Fruit fly (Drosophila melanogaster) whole organism: ENCODE data around the gene capt.

ENCODE experiments used
- CG8478 ChIP-seq: fragments of >200 bp; optimal IDR thresholded peaks from 2 replicates; lab custom pipeline; 2018; ENCODE audit warnings: inconsistent platforms
- Dll ChIP-seq: fragments of >200 bp; optimal IDR thresholded peaks from 2 replicates; lab custom pipeline; 2017
- EcR ChIP-seq, 2 experiments: fragments of >200 bp; optimal IDR thresholded peaks; 2 replicates each; lab custom pipeline; 2017; ENCODE audit warnings: missing biosample characterization in 2 of 2, missing genetic modification characterization in 2 of 2, missing genetic modification reagents in 2 of 2
- pan ChIP-seq: fragments of >200 bp; optimal IDR thresholded peaks from 2 replicates; lab custom pipeline; 2017
- psq ChIP-seq: fragments of >200 bp; optimal IDR thresholded peaks from 2 replicates; lab custom pipeline; 2017
- usp ChIP-seq: fragments of >200 bp; optimal IDR thresholded peaks from 2 replicates; lab custom pipeline; 2017; ENCODE audit warnings: missing biosample characterization, missing genetic modification characterization, mixed read lengths

DNA sequence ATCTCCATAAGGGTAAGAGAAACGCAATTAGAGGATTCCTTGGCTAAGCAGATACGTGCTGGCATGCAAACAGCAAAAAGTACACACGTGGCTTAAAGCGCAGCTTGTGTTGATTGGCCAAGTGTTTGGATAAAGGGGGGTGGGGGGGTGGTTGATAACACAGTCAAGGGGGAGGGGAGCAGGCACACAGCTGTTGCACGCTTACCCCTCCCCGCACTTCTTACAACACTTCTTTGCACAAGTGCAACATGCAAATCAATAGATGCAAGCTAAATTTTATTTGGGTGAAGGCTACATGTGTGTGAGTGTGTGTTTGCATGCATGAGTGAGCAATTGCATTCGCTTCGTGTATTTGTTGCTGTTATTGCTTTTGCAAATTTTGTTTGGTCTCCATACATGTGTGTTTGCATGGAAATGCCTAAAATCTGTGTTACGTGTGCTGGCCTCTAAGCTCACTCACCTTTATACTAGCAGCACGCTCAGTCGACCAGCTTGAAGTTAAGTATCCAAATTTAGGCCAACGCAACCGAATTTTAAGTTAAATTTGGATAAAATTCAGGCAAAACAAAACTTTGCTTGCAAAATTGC is 29.6 kb downstream of the capt start:
- TF ChIP-seq pan (lab: Kevin White, UChicago) (no peak), EcR (GFP tag; optimal IDR thresholded peaks at IDR 0.05; lab: Kevin White, UChicago) (no peak), usp (no peak), psq (lab: Kevin White, UChicago) (no peak), Dll (lab: Kevin White, UChicago) (no peak), CG8478 (lab: Kevin White, UChicago) (no peak)
